Worm (Caenorhabditis elegans): ENCODE data around the gene R10H10.7.
A peak's percentile ranks its signal among the peaks of the same experiment; 100 is the strongest.

Gene R10H10.7

DNA sequence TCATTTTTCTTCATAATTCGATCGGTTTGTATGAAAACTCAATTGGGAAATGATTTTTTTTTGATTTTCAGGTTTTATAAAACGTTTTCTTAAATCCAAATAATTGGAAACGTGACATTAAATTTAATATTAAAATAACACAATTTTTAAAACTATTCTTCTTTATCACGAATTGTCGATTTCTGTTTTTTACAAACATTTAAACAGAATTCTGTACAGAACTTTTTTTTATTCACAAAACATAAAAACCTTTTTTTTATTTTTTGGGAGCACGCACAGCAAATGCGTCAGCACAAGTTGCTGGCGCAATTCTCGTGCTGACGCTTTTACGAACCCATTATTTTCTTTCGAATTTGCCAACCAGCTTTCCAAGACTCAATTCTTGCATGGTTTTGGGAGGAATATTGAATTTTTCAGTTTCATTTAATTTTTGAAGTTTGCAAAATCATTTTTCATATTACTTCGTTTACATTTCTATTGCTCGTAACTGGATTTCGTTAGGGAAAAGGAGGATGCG lies 39.9 kb downstream of the R10H10.7 start, which contains the start of gene mpz-5 (continued):
- no peak for TF ChIP-seq mdl-1 (tag; optimal IDR thresholded peaks at IDR 0.05)
- peak; percentile 67 for TF ChIP-seq lin-15B (tag; optimal IDR thresholded peaks at IDR 0.05)
- TF ChIP-seq ZK546.5 (tag; optimal IDR thresholded peaks at IDR 0.05), result no peak

DNA sequence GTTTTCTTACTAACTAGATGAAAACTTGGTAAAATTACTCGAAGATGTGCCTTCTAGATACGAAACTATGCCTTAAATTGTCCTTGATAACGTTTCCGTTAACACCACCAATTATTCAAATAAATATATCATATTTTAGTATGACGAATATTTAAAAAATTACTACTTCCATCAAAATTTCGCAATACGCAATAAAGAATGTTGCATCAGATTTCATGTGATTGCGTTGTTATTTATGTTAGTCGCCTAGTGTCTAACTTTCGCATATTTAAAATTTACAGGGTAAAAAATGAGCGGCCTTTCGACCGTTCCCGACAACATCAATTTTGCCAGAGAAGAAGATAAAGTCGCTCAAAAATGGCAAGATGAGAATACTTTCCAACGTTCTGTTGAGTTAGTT lies 45.4 kb downstream of the R10H10.7 start, which contains the start of gene iars-1:
TSS of gene iars-1 (plus strand) at position 276 of the 400 bp plus-strand sequence.
- TF ChIP-seq ama-1 (optimal IDR thresholded peaks at IDR 0.05), result no peak
- no peak for TF ChIP-seq nhr-237 (tag; optimal IDR thresholded peaks at IDR 0.05)
- TF ChIP-seq jun-1 (tag; optimal IDR thresholded peaks at IDR 0.05), result no peak
- TF ChIP-seq lin-15B (tag; optimal IDR thresholded peaks at IDR 0.05), result no peak
- no peak for TF ChIP-seq ZK546.5 (tag; optimal IDR thresholded peaks at IDR 0.05)
- TF ChIP-seq daf-12 (tag; optimal IDR thresholded peaks at IDR 0.05), result no peak
- no peak for TF ChIP-seq unc-62 (GFP tag; optimal IDR thresholded peaks at IDR 0.05)
- TF ChIP-seq elt-1 (tag; optimal IDR thresholded peaks at IDR 0.05), result no peak
- no peak for TF ChIP-seq ceh-16 (tag; optimal IDR thresholded peaks at IDR 0.05)
- no peak for TF ChIP-seq ceh-9 (tag; optimal IDR thresholded peaks at IDR 0.05)
- no peak for TF ChIP-seq nhr-77 (tag; optimal IDR thresholded peaks at IDR 0.05)
- TF ChIP-seq snpc-4 (tag; optimal IDR thresholded peaks at IDR 0.05), result no peak
- TF ChIP-seq eor-1 (tag; optimal IDR thresholded peaks at IDR 0.05), result no peak
- TF ChIP-seq tbx-2 (tag; optimal IDR thresholded peaks at IDR 0.05), result no peak

DNA sequence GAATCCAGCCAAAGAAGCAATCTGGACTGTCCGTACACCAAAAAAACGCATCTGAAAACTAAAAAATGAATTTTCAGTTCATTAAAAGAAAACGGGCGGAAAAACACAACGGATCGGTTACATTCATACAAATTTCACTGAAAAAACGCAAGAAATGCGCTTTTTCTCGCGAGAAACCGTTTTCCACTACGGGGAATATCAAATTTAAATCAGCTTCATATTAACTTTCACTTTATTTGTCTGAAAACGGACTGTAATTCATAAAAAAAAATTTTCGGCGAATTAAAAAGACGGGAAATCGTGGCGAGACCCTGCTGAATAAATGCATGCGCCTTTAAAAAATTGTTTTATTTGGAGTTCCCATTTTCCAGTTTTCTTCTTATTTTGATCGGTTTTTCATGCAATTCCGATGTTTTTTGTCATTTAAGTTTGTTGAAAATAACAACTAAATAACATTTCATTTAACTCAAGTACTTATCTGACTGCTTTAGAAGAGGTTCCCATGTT lies 45.9 kb downstream of the R10H10.7 start, which contains the start of gene pges-2:
TSS of gene pges-2 (minus strand) at position 51 of the 507 bp plus-strand sequence.
- no peak for TF ChIP-seq nhr-76 (tag; optimal IDR thresholded peaks at IDR 0.05)
- TF ChIP-seq ZK546.5 (tag; optimal IDR thresholded peaks at IDR 0.05), result no peak
- peak; percentile 43 for TF ChIP-seq nfya-1 (tag; optimal IDR thresholded peaks at IDR 0.05; ENCODE audit: insufficient read depth)
- TF ChIP-seq egl-27 (tag; optimal IDR thresholded peaks at IDR 0.05), result no peak
- TF ChIP-seq lin-15B (tag; optimal IDR thresholded peaks at IDR 0.05), result peak; percentile 40
- TF ChIP-seq nhr-67 (tag; optimal IDR thresholded peaks at IDR 0.05), result no peak
- TF ChIP-seq unc-62 (GFP tag; optimal IDR thresholded peaks at IDR 0.05), result no peak
- TF ChIP-seq snpc-4 (tag; optimal IDR thresholded peaks at IDR 0.05), result peak; percentile 3
- no peak for TF ChIP-seq nhr-11 (tag; optimal IDR thresholded peaks at IDR 0.05)
- no peak for TF ChIP-seq lsy-12 (tag; optimal IDR thresholded peaks at IDR 0.05)
- no peak for TF ChIP-seq nhr-237 (tag; optimal IDR thresholded peaks at IDR 0.05)
- TF ChIP-seq pha-4 (tag; optimal IDR thresholded peaks at IDR 0.05), result peak; percentile 36
- no peak for TF ChIP-seq eor-1 (tag; optimal IDR thresholded peaks at IDR 0.05)
- TF ChIP-seq zag-1 (tag; optimal IDR thresholded peaks at IDR 0.05), result no peak
- no peak for TF ChIP-seq daf-12 (tag; optimal IDR thresholded peaks at IDR 0.05)
- TF ChIP-seq hmg-11 (tag; optimal IDR thresholded peaks at IDR 0.05), result peak; percentile 42
- TF ChIP-seq elt-3 (tag; optimal IDR thresholded peaks at IDR 0.05), result no peak
- no peak for TF ChIP-seq nhr-77 (tag; optimal IDR thresholded peaks at IDR 0.05)
- peak; percentile 35 for TF ChIP-seq pqm-1 (tag; optimal IDR thresholded peaks at IDR 0.05)

DNA sequence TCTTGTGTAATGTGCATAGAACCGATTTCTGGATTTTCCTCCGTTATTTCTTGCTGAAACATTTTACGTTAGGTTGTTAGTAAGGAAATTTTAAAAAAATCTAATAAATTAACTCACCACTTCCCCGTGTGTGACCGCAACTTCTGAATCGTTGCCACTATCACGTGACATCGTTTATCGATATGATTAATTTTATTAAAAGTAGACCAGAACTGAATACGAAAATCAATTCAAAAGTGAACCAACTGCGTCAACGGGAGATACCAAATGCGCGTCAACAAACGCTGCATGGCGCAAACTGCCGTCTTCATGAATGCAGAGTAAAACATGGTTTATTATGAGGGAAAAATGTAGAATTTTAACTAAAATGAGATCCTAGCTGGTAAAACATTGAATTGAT lies 47.7 kb downstream of the R10H10.7 start, which contains the start of gene sir-2.1:
TSS of gene sir-2.1 (minus strand) at position 212 of the 400 bp plus-strand sequence.
- no peak for TF ChIP-seq nhr-76 (tag; optimal IDR thresholded peaks at IDR 0.05)
- TF ChIP-seq R02D3.7 (tag; optimal IDR thresholded peaks at IDR 0.05), result no peak
- peak; percentile 31 for TF ChIP-seq ceh-28 (tag; optimal IDR thresholded peaks at IDR 0.05)
- peak; percentile 26 for TF ChIP-seq nfya-1 (tag; optimal IDR thresholded peaks at IDR 0.05; ENCODE audit: insufficient read depth)
- peak; percentile 33 for TF ChIP-seq snpc-4 (tag; optimal IDR thresholded peaks at IDR 0.05)
- TF ChIP-seq tbx-2 (tag; optimal IDR thresholded peaks at IDR 0.05), result no peak
- TF ChIP-seq nhr-43 (tag; optimal IDR thresholded peaks at IDR 0.05; ENCODE audit: poor library complexity, severe bottlenecking), result peak; percentile 13
- peak; percentile 27 for TF ChIP-seq lin-39 (tag; optimal IDR thresholded peaks at IDR 0.05)
- peak; percentile 54 for TF ChIP-seq lsy-12 (tag; optimal IDR thresholded peaks at IDR 0.05)
- TF ChIP-seq unc-39 (tag; optimal IDR thresholded peaks at IDR 0.05), result no peak
- TF ChIP-seq nhr-12 (tag; optimal IDR thresholded peaks at IDR 0.05), result no peak
- peak; percentile 55 for TF ChIP-seq nhr-23 (tag; optimal IDR thresholded peaks at IDR 0.05)
- TF ChIP-seq nhr-28 (tag; optimal IDR thresholded peaks at IDR 0.05), result no peak
- peak; percentile 2 for TF ChIP-seq jun-1 (tag; optimal IDR thresholded peaks at IDR 0.05)
- peak; percentile 59 for TF ChIP-seq ama-1 (optimal IDR thresholded peaks at IDR 0.05)
- peak; percentile 47 for TF ChIP-seq pha-4 (tag; optimal IDR thresholded peaks at IDR 0.05)
- TF ChIP-seq eor-1 (tag; optimal IDR thresholded peaks at IDR 0.05), result no peak
- no peak for TF ChIP-seq nhr-77 (tag; optimal IDR thresholded peaks at IDR 0.05)
- TF ChIP-seq egl-5 (tag; optimal IDR thresholded peaks at IDR 0.05), result no peak
- TF ChIP-seq fkh-10 (GFP tag; optimal IDR thresholded peaks at IDR 0.05), result no peak
- TF ChIP-seq aly-2 (tag; optimal IDR thresholded peaks at IDR 0.05), result no peak
- no peak for TF ChIP-seq ztf-4 (tag; optimal IDR thresholded peaks at IDR 0.05)
- no peak for TF ChIP-seq sea-2 (GFP tag; optimal IDR thresholded peaks at IDR 0.05)
- no peak for TF ChIP-seq ceh-9 (tag; optimal IDR thresholded peaks at IDR 0.05)
- no peak for TF ChIP-seq fkh-2 (tag; optimal IDR thresholded peaks at IDR 0.05)
- peak; percentile 58 for TF ChIP-seq lin-15B (tag; optimal IDR thresholded peaks at IDR 0.05)
- TF ChIP-seq nhr-25 (tag; optimal IDR thresholded peaks at IDR 0.05), result peak; percentile 9
- TF ChIP-seq nhr-11 (tag; optimal IDR thresholded peaks at IDR 0.05), result no peak
- TF ChIP-seq ZK546.5 (tag; optimal IDR thresholded peaks at IDR 0.05), result no peak
- TF ChIP-seq elt-2 (tag; optimal IDR thresholded peaks at IDR 0.05), result peak; percentile 32
- TF ChIP-seq zag-1 (tag; optimal IDR thresholded peaks at IDR 0.05), result no peak
